Fruit fly (Drosophila melanogaster): ENCODE data around the gene beta-Spec.

The beta-Spec gene

dm6 chrX:17631996-17632612 lies 25.1 kb upstream of the beta-Spec start, which contains the start of the genes corolla and ND-24 (continued):
- TF ChIP-seq seq (GFP tag; IDR thresholded peaks at IDR 0.05), result peak; percentile 69
- peak; percentile 65 for TF ChIP-seq Myb (GFP tag; optimal IDR thresholded peaks at IDR 0.05)
- peak; percentile 72 for TF ChIP-seq Drgx (GFP tag; IDR thresholded peaks at IDR 0.05)
- no peak for TF ChIP-seq Dip2 (GFP tag; IDR thresholded peaks at IDR 0.05)
- no peak for TF ChIP-seq zf30C (GFP tag; optimal IDR thresholded peaks at IDR 0.05)
- peak; percentile 83 for TF ChIP-seq maf-S (GFP tag; optimal IDR thresholded peaks at IDR 0.05)
- peak; percentile 81 for TF ChIP-seq CG4424 (GFP tag; optimal IDR thresholded peaks at IDR 0.05)
- TF ChIP-seq luna (GFP tag; optimal IDR thresholded peaks at IDR 0.05), result peak; percentile 64
- TF ChIP-seq CG10959 (GFP tag; IDR thresholded peaks at IDR 0.05), result peak; percentile 85
- peak; percentile 75 for TF ChIP-seq CG14014 (GFP tag; IDR thresholded peaks at IDR 0.05)
- TF ChIP-seq TFAM (GFP tag; optimal IDR thresholded peaks at IDR 0.05), result no peak
- no peak for TF ChIP-seq sr (GFP tag; IDR thresholded peaks at IDR 0.05)
- peak; percentile 26 for TF ChIP-seq her (GFP tag; optimal IDR thresholded peaks at IDR 0.05)
- peak; percentile 70 for TF ChIP-seq CG17829 (tag; optimal IDR thresholded peaks at IDR 0.05)
- no peak for TF ChIP-seq schlank (tag; optimal IDR thresholded peaks at IDR 0.05)
- TF ChIP-seq dati (GFP tag; IDR thresholded peaks at IDR 0.05), result no peak
- TF ChIP-seq CG7987 (GFP tag; optimal IDR thresholded peaks at IDR 0.05), result peak; percentile 31
- peak; percentile 70 for TF ChIP-seq CG7963 (GFP tag; IDR thresholded peaks at IDR 0.05; ENCODE audit: partially characterized antibody)
- peak; percentile 59 for TF ChIP-seq dimm (GFP tag; IDR thresholded peaks at IDR 0.05)
- TF ChIP-seq Awh (GFP tag; IDR thresholded peaks at IDR 0.05), result peak; percentile 86
- no peak for TF ChIP-seq CG14965 (GFP tag; optimal IDR thresholded peaks at IDR 0.05; ENCODE audit: borderline replicate concordance)
- TF ChIP-seq E2f2 (GFP tag; IDR thresholded peaks at IDR 0.05), result peak; percentile 87
- TF ChIP-seq odd (GFP tag; optimal IDR thresholded peaks at IDR 0.05), result no peak
- peak; percentile 59 for TF ChIP-seq NK7.1 (GFP tag; optimal IDR thresholded peaks at IDR 0.05)
- TF ChIP-seq CG7745 (tag; optimal IDR thresholded peaks at IDR 0.05), result no peak
- TF ChIP-seq Scr (GFP tag; IDR thresholded peaks at IDR 0.05; ENCODE audit: partially characterized antibody), result peak; percentile 91
- TF ChIP-seq Six4 (GFP tag; optimal IDR thresholded peaks at IDR 0.05), result peak; percentile 74
- TF ChIP-seq Elba2 (GFP tag; optimal IDR thresholded peaks at IDR 0.05), result peak; percentile 47
- TF ChIP-seq Sox102F (GFP tag; optimal IDR thresholded peaks at IDR 0.05), result no peak
- TF ChIP-seq nau (GFP tag; optimal IDR thresholded peaks at IDR 0.05), result peak; percentile 44
- peak; percentile 69 for TF ChIP-seq gcm (GFP tag; optimal IDR thresholded peaks at IDR 0.05)
- peak; percentile 58 for TF ChIP-seq CG1792 (GFP tag; optimal IDR thresholded peaks at IDR 0.05)
- 0 out of 2 replicates have a peak, but pooled peaks have one; percentile 30 for TF ChIP-seq gsb (GFP tag; IDR thresholded peaks at IDR 0.05)
- no peak for TF ChIP-seq hth (optimal IDR thresholded peaks at IDR 0.05)
- TF ChIP-seq sna (GFP tag; IDR thresholded peaks at IDR 0.05; ENCODE audit: partially characterized antibody), result peak; percentile 88
- TF ChIP-seq CG30403 (GFP tag; optimal IDR thresholded peaks at IDR 0.05), result peak; percentile 93
- TF ChIP-seq Hr39 (optimal IDR thresholded peaks at IDR 0.05), result no peak
- TF ChIP-seq fru (optimal IDR thresholded peaks at IDR 0.05), result no peak
- TF ChIP-seq h (optimal IDR thresholded peaks at IDR 0.05), result no peak
- TF ChIP-seq CG9876 (GFP tag; optimal IDR thresholded peaks at IDR 0.05), result peak; percentile 68
- TF ChIP-seq gt (GFP tag; IDR thresholded peaks at IDR 0.05), result peak; percentile 62; the same call in 1 of the 2 replicates
- peak; percentile 74 for TF ChIP-seq fd96Cb (tag; optimal IDR thresholded peaks at IDR 0.05)
- TF ChIP-seq danr (GFP tag; IDR thresholded peaks at IDR 0.05), result peak; percentile 79
- TF ChIP-seq CG5953 (GFP tag; IDR thresholded peaks at IDR 0.05), result peak; percentile 69
- TF ChIP-seq Ets65A (GFP tag), result peak; percentile 94
- peak; percentile 80 for TF ChIP-seq CG4404 (GFP tag; IDR thresholded peaks at IDR 0.05)
- TF ChIP-seq nerfin-2 (GFP tag; IDR thresholded peaks at IDR 0.05; ENCODE audit: partially characterized antibody), result peak; percentile 58
- TF ChIP-seq shn (GFP tag; optimal IDR thresholded peaks at IDR 0.05), result peak; percentile 69
- TF ChIP-seq tin (GFP tag; optimal IDR thresholded peaks at IDR 0.05), result peak; percentile 89
- no peak for TF ChIP-seq cg (GFP tag; optimal IDR thresholded peaks at IDR 0.05)
- peak; percentile 84 for TF ChIP-seq CHES-1-like (GFP tag; optimal IDR thresholded peaks at IDR 0.05)
- TF ChIP-seq CG3065 (GFP tag; optimal IDR thresholded peaks at IDR 0.05), result peak; percentile 59
- TF ChIP-seq CG16863 (GFP tag; optimal IDR thresholded peaks at IDR 0.05), result peak; percentile 83
